Worm (Caenorhabditis elegans) whole organism, young adult: ENCODE data around the gene rga-5.
"Not testable (repeated sequence)": the region's sequence is repeated elsewhere in the genome, so short reads cannot be mapped to it uniquely, and the experiment has no call there.

Experiments
- ama-1 ChIP-seq, 3 experiments: fragments of 150-350 bp in 1 of 3; sonication (generic microtip) in 2 of 3; optimal IDR thresholded peaks; 2 replicates each; lab custom pipeline; 2014 to 2018; ENCODE audit warnings: missing biosample characterization in 2 of 3, missing genetic modification characterization in 2 of 3, missing genetic modification reagents in 2 of 3
- hsf-1 ChIP-seq: fragments of 200-800 bp; sonication (Bioruptor generic); IDR thresholded peaks from 2 replicates; pipeline ENCODE4 v1.3.6; 2022; ENCODE audit warnings: missing genetic modification reagents, missing genetic modification characterization, missing compliant biosample characterization
- snpc-1.1 ChIP-seq: sonication (generic microtip); optimal IDR thresholded peaks from 2 replicates; lab custom pipeline; 2017; ENCODE audit warnings: missing genetic modification characterization, mild to moderate bottlenecking, missing compliant biosample characterization, antibody characterized with exemption, moderate library complexity, missing genotype, missing genetic modification reagents; ENCODE audit not compliant: insufficient read depth

DNA sequence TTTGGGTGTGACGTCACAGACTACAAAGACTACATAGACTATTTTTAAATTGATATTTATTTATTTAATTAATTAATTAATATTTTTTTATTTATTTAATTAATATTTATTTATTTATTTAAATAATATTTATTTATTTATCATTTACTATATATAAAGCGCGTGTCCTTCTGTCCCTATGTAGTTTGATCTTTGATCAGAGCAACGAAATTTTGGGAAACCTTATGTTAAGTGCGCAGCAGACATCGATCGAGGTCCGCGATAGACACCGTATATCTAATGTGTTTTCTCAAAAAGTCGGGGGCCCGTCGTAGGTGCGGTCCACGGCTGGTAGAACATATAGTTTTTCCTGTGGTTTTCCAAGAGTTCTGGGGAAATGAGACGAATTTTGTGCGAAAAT is 57.2 kb downstream of the rga-5 start:
- peak; percentile 30 for TF ChIP-seq snpc-1.1 (tag; lab: Kevin White, UChicago)
- not testable (repeated sequence) for TF ChIP-seq hsf-1; ama-1 (optimal IDR thresholded peaks at IDR 0.05; lab: Kevin White, UChicago); ama-1 (GFP tag; optimal IDR thresholded peaks at IDR 0.05; lab: Kevin White, UChicago)
